Worm (Caenorhabditis elegans) whole organism, early embryonic: Measurements from ENCODE around the gene srx-68.

Experiments used
- B0310.2 ChIP-seq: sonication (generic microtip); optimal IDR thresholded peaks from 2 replicates; lab custom pipeline; 2016; ENCODE audit warnings: mild to moderate bottlenecking, missing genetic modification characterization, missing compliant biosample characterization
- F13C5.2 ChIP-seq: sonication (generic microtip); optimal IDR thresholded peaks from 2 replicates; lab custom pipeline; 2017; ENCODE audit warnings: mild to moderate bottlenecking, missing genetic modification characterization, inconsistent platforms, missing compliant biosample characterization
- aly-1 ChIP-seq: sonication (generic microtip); optimal IDR thresholded peaks from 2 replicates; lab custom pipeline; 2016; ENCODE audit warnings: missing genetic modification characterization, missing compliant biosample characterization
- ama-1 ChIP-seq: fragments of 150-350 bp; optimal IDR thresholded peaks from 2 replicates; lab custom pipeline; 2014
- ceh-13 ChIP-seq: fragments of 200-800 bp; sonication (Bioruptor generic); optimal IDR thresholded peaks from 2 replicates; lab custom pipeline; 2018; ENCODE audit warnings: mild to moderate bottlenecking, missing genetic modification characterization, missing compliant biosample characterization
- ceh-36 ChIP-seq: sonication (generic microtip); optimal IDR thresholded peaks from 2 replicates; lab custom pipeline; 2016; ENCODE audit warnings: missing genetic modification characterization, inconsistent platforms, missing compliant biosample characterization
- ets-7 ChIP-seq: sonication (generic microtip); optimal IDR thresholded peaks from 2 replicates; lab custom pipeline; 2016; ENCODE audit warnings: missing genotype, missing genetic modification characterization, missing compliant biosample characterization
- flt-1 ChIP-seq: fragments of 200-800 bp; sonication (Bioruptor generic); IDR thresholded peaks from 2 replicates; pipeline ENCODE4 v1.3.6; 2022; ENCODE audit warnings: missing genetic modification characterization, missing compliant biosample characterization
- hmbx-1 ChIP-seq: sonication (generic microtip); optimal IDR thresholded peaks from 2 replicates; lab custom pipeline; 2016; ENCODE audit warnings: mild to moderate bottlenecking, missing genetic modification characterization, missing compliant biosample characterization
- hmg-4 ChIP-seq: fragments of 200-800 bp; sonication (Bioruptor generic); optimal IDR thresholded peaks from 2 replicates; lab custom pipeline; 2018; ENCODE audit warnings: mild to moderate bottlenecking, missing genetic modification characterization, missing compliant biosample characterization
- hnd-1 ChIP-seq: sonication (generic microtip); optimal IDR thresholded peaks from 2 replicates; lab custom pipeline; 2016; ENCODE audit warnings: missing genetic modification characterization, missing compliant biosample characterization
- pes-1 ChIP-seq: fragments of 200-800 bp; sonication (Bioruptor generic); IDR thresholded peaks from 2 replicates; pipeline ENCODE4 v1.3.6; 2022; ENCODE audit warnings: missing genetic modification reagents, missing genetic modification characterization, missing compliant biosample characterization
- scrt-1 ChIP-seq: fragments of 200-800 bp; sonication (Bioruptor generic); IDR thresholded peaks from 2 replicates; pipeline ENCODE4 v1.3.6; 2022; ENCODE audit warnings: missing genetic modification characterization, missing compliant biosample characterization
- sea-1 ChIP-seq: fragments of 200-800 bp; sonication (Bioruptor generic); conservative IDR thresholded peaks from 2 replicates; pipeline ENCODE4 v1.3.6; 2022; ENCODE audit warnings: missing genetic modification characterization, missing compliant biosample characterization
- tbx-11 ChIP-seq: fragments of 200-800 bp; sonication (Bioruptor generic); IDR thresholded peaks from 2 replicates; pipeline ENCODE4 v1.3.6; 2022; ENCODE audit warnings: missing genetic modification characterization, missing compliant biosample characterization
- tbx-37 ChIP-seq: fragments of 200-800 bp; sonication (Bioruptor generic); conservative IDR thresholded peaks from 2 replicates; pipeline ENCODE4 v1.3.6; 2022; ENCODE audit warnings: missing genetic modification reagents, missing genetic modification characterization, missing compliant biosample characterization
- tra-4 ChIP-seq: sonication (generic microtip); optimal IDR thresholded peaks from 2 replicates; lab custom pipeline; 2017; ENCODE audit warnings: missing genetic modification characterization, missing compliant biosample characterization

The srx-68 gene

DNA sequence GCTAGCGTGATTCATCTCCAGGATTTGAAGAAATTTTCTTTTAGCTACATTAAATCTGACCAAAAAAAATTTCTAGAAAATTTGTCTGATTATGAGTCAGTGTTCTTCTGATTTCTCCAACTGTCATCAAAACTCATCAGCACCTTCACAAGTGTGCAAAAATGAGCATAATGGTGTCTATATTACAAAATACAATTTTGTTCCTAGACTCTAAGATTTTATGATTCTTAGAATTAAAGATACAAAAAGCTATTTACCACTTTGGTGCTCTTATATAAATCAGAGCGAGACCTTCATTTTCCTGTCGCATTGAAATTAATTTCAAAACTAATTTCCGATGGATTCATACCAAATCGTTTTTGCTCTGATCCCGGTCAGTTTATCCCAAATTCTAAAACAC is at the start of gene srx-68:
srx-68 (plus strand) TSS at position 301 of the 400 bp plus-strand sequence.
- TF ChIP-seq aly-1 (tag; lab: Kevin White, UChicago) (no peak), ceh-13 (no peak), flt-1 (GFP tag; lab: Robert Waterston, UW) (no peak), tra-4 (tag; lab: Kevin White, UChicago) (no peak), tbx-11 (no peak), scrt-1 (GFP tag; lab: Robert Waterston, UW) (no peak), pes-1 (GFP tag; lab: Robert Waterston, UW) (no peak), F13C5.2 (no peak)

ce11 chrV:3862851-3863250 is 49.7 kb upstream of the srx-68 start, which contains the start of gene nhr-187:
Gene nhr-187, minus strand, starts transcription at chrV:3862951.
- no peak for TF ChIP-seq B0310.2 (tag; lab: Kevin White, UChicago)
- TF ChIP-seq tra-4 (tag; lab: Kevin White, UChicago): no peak
- TF ChIP-seq pes-1 (GFP tag; lab: Robert Waterston, UW): no peak
- TF ChIP-seq flt-1 (GFP tag; lab: Robert Waterston, UW): no peak
- TF ChIP-seq scrt-1 (GFP tag; lab: Robert Waterston, UW): no peak
- TF ChIP-seq ceh-36: no peak
- no peak for TF ChIP-seq sea-1 (GFP tag; lab: Robert Waterston, UW)
- TF ChIP-seq hmbx-1: no peak
- TF ChIP-seq tbx-11: no peak
- no peak for TF ChIP-seq hmg-4 (GFP tag; lab: Kevin White, UChicago)
- no peak for TF ChIP-seq aly-1 (tag; lab: Kevin White, UChicago)
- no peak for TF ChIP-seq ets-7
- no peak for TF ChIP-seq F13C5.2

ce11 chrV:3865273-3865672 is 47.3 kb upstream of the srx-68 start:
- no peak for TF ChIP-seq ama-1 (lab: Kevin White, UChicago)
- TF ChIP-seq ets-7: no peak
- no peak for TF ChIP-seq sea-1 (GFP tag; lab: Robert Waterston, UW)
- no peak for TF ChIP-seq B0310.2 (tag; lab: Kevin White, UChicago)
- no peak for TF ChIP-seq hnd-1 (tag; lab: Kevin White, UChicago)
- TF ChIP-seq tra-4 (tag; lab: Kevin White, UChicago): no peak
- TF ChIP-seq pes-1 (GFP tag; lab: Robert Waterston, UW): no peak
- no peak for TF ChIP-seq hmbx-1
- TF ChIP-seq aly-1 (tag; lab: Kevin White, UChicago): no peak
- TF ChIP-seq F13C5.2: no peak
- no peak for TF ChIP-seq tbx-37 (GFP tag; lab: Robert Waterston, UW)
- no peak for TF ChIP-seq hmg-4 (GFP tag; lab: Kevin White, UChicago)
- no peak for TF ChIP-seq flt-1 (GFP tag; lab: Robert Waterston, UW)

DNA sequence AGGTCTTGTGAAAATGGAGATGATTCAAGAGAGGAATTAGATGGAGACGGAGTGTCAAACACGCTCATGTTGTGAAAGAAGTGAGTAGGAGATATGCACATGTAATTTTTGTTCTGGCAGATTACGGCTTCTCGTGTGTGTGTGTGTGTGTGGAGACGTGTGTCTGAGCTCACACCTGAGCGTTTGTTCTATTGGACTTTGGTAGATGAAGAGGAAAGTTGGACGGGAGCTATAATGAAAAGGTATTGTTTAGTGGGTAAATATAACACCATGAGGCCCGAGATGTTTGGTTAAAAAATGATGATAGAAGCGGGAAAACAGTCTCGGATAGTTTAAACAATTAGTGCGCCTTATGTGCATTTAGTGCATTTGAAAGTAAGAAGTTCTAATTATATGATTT is 43.7 kb upstream of the srx-68 start, which contains the start of gene nhr-157:
nhr-157 (minus strand) TSS at position 101 of the 400 bp plus-strand sequence.
- TF ChIP-seq scrt-1 (GFP tag; lab: Robert Waterston, UW) (no peak), B0310.2 (tag; lab: Kevin White, UChicago) (no peak), hmbx-1 (no peak)

ce11 chrV:3870359-3870758 is 42.2 kb upstream of the srx-68 start:
- TF ChIP-seq hnd-1 (tag; lab: Kevin White, UChicago): no peak
- no peak for TF ChIP-seq ceh-36
- TF ChIP-seq pes-1 (GFP tag; lab: Robert Waterston, UW): no peak
- TF ChIP-seq tra-4 (tag; lab: Kevin White, UChicago): no peak
- TF ChIP-seq aly-1 (tag; lab: Kevin White, UChicago): no peak
- TF ChIP-seq scrt-1 (GFP tag; lab: Robert Waterston, UW): no peak
- no peak for TF ChIP-seq tbx-11
- no peak for TF ChIP-seq B0310.2 (tag; lab: Kevin White, UChicago)
- TF ChIP-seq tbx-37 (GFP tag; lab: Robert Waterston, UW): no peak
- TF ChIP-seq ceh-13: no peak
- TF ChIP-seq hmbx-1: no peak
- TF ChIP-seq sea-1 (GFP tag; lab: Robert Waterston, UW): no peak
- no peak for TF ChIP-seq hmg-4 (GFP tag; lab: Kevin White, UChicago)
- TF ChIP-seq flt-1 (GFP tag; lab: Robert Waterston, UW): no peak
- no peak for TF ChIP-seq ets-7
- TF ChIP-seq F13C5.2: no peak
- TF ChIP-seq ama-1 (lab: Kevin White, UChicago): no peak

ce11 chrV:3874102-3874744 is 38.3 kb upstream of the srx-68 start, which contains the start of gene nhr-158:
Gene nhr-158, minus strand, starts transcription at chrV:3874152.
- no peak for TF ChIP-seq tra-4 (tag; lab: Kevin White, UChicago)
- TF ChIP-seq B0310.2 (tag; lab: Kevin White, UChicago): no peak
- TF ChIP-seq hmg-4 (GFP tag; lab: Kevin White, UChicago): no peak
- TF ChIP-seq ceh-36: no peak
- no peak for TF ChIP-seq ets-7
- TF ChIP-seq hnd-1 (tag; lab: Kevin White, UChicago): no peak
- no peak for TF ChIP-seq tbx-11
- no peak for TF ChIP-seq ama-1 (lab: Kevin White, UChicago)
- TF ChIP-seq scrt-1 (GFP tag; lab: Robert Waterston, UW): no peak
- no peak for TF ChIP-seq hmbx-1
- TF ChIP-seq pes-1 (GFP tag; lab: Robert Waterston, UW): no peak
- TF ChIP-seq flt-1 (GFP tag; lab: Robert Waterston, UW): no peak
- no peak for TF ChIP-seq tbx-37 (GFP tag; lab: Robert Waterston, UW)

- TF ChIP-seq pes-1 (GFP tag; lab: Robert Waterston, UW): no peak
- no peak for TF ChIP-seq hmg-4 (GFP tag; lab: Kevin White, UChicago)
- no peak for TF ChIP-seq tbx-37 (GFP tag; lab: Robert Waterston, UW)
These were observed 35.3 kb upstream of the srx-68 start for ce11 chrV:3877242-3877641.

ce11 chrV:3878223-3878622 is 34.3 kb upstream of the srx-68 start, which contains the start of gene nhr-159:
Gene nhr-159, minus strand, starts transcription at chrV:3878323.
- TF ChIP-seq F13C5.2 (no peak), ceh-13 (no peak)
